Worm (Caenorhabditis elegans) whole organism, midembryonic: ENCODE results near the gene T14B1.1.

Source experiments
- T22C8.4 ChIP-seq: fragments of 200-800 bp; sonication (Bioruptor generic); IDR thresholded peaks from 2 replicates; pipeline ENCODE4 v1.3.6; 2022; ENCODE audit warnings: missing genetic modification characterization, missing compliant biosample characterization
- tab-1 ChIP-seq: fragments of 200-800 bp; sonication (Bioruptor generic); IDR thresholded peaks from 2 replicates; pipeline ENCODE4 v1.3.6; 2022; ENCODE audit warnings: missing genetic modification characterization, missing compliant biosample characterization
- ztf-23 ChIP-seq: fragments of 200-800 bp; sonication (Bioruptor generic); IDR thresholded peaks from 2 replicates; pipeline ENCODE4 v1.3.6; 2022; ENCODE audit warnings: missing genetic modification reagents, missing genetic modification characterization, missing compliant biosample characterization

ce11 chrX:9642775-9643461 lies 25.6 kb downstream of the T14B1.1 start:
- TF ChIP-seq T22C8.4, result no peak
- no peak for TF ChIP-seq ztf-23 (GFP tag; lab: Robert Waterston, UW)
- no peak for TF ChIP-seq tab-1
